Worm (Caenorhabditis elegans) whole organism, mixed stage, embryonic: ENCODE measurements around the gene C03A3.1.

ENCODE experiments used
- M03D4.4 ChIP-seq: sonication (generic microtip); optimal IDR thresholded peaks from 2 replicates; lab custom pipeline; 2017; ENCODE audit warnings: mild to moderate bottlenecking, missing genetic modification characterization, missing compliant biosample characterization
- bed-3 ChIP-seq: fragments of 200-800 bp; sonication (Bioruptor generic); optimal IDR thresholded peaks from 3 replicates; lab custom pipeline; 2018; ENCODE audit warnings: mild to moderate bottlenecking, missing genetic modification characterization, moderate library complexity, missing compliant biosample characterization
- blmp-1 ChIP-seq: fragments of 150-350 bp; optimal IDR thresholded peaks from 2 replicates; lab custom pipeline; 2014; ENCODE audit warnings: missing biosample characterization, missing genetic modification characterization
- ceh-39 ChIP-seq: fragments of 150-350 bp; optimal IDR thresholded peaks from 2 replicates; lab custom pipeline; 2014; ENCODE audit warnings: missing biosample characterization, missing genetic modification characterization
- ceh-43 ChIP-seq: fragments of 200-800 bp; sonication (Bioruptor generic); optimal IDR thresholded peaks from 2 replicates; lab custom pipeline; 2018; ENCODE audit warnings: mild to moderate bottlenecking, missing genetic modification characterization, moderate library complexity, missing compliant biosample characterization
- ceh-83 ChIP-seq: fragments of 200-800 bp; sonication (Bioruptor generic); optimal IDR thresholded peaks from 2 replicates; lab custom pipeline; 2018; ENCODE audit warnings: mild to moderate bottlenecking, missing genetic modification characterization, missing compliant biosample characterization
- ces-1 ChIP-seq: fragments of 150-350 bp; optimal IDR thresholded peaks from 2 replicates; lab custom pipeline; 2014; ENCODE audit warnings: missing biosample characterization, missing genetic modification reagents, missing genetic modification characterization
- cnd-1 ChIP-seq: fragments of 200-800 bp; sonication (Bioruptor generic); optimal IDR thresholded peaks from 2 replicates; lab custom pipeline; 2018; ENCODE audit warnings: mild to moderate bottlenecking, missing genetic modification characterization, missing compliant biosample characterization
- drap-1 ChIP-seq: fragments of 200-800 bp; sonication (Bioruptor generic); optimal IDR thresholded peaks from 3 replicates; lab custom pipeline; 2018; ENCODE audit warnings: mild to moderate bottlenecking, missing genetic modification characterization, missing compliant biosample characterization
- elt-1 ChIP-seq: sonication (generic microtip); optimal IDR thresholded peaks from 2 replicates; lab custom pipeline; 2017; ENCODE audit warnings: missing genetic modification characterization, mild to moderate bottlenecking, missing compliant biosample characterization, antibody characterized with exemption, moderate library complexity, borderline replicate concordance; ENCODE audit not compliant: insufficient read depth
- elt-3 ChIP-seq: fragments of 150-350 bp; optimal IDR thresholded peaks from 2 replicates; lab custom pipeline; 2014; ENCODE audit warnings: missing biosample characterization, missing genetic modification characterization
- flh-1 ChIP-seq: fragments of 200-800 bp; sonication (Bioruptor generic); optimal IDR thresholded peaks from 2 replicates; lab custom pipeline; 2018; ENCODE audit warnings: mild to moderate bottlenecking, missing genetic modification characterization, moderate library complexity, missing compliant biosample characterization
- ham-2 ChIP-seq: fragments of 200-800 bp; sonication (Bioruptor generic); optimal IDR thresholded peaks from 2 replicates; lab custom pipeline; 2018; ENCODE audit warnings: mild to moderate bottlenecking, missing genetic modification characterization, missing compliant biosample characterization
- hlh-1 ChIP-seq: fragments of 150-350 bp; optimal IDR thresholded peaks from 2 replicates; lab custom pipeline; 2014; ENCODE audit warnings: missing biosample characterization, missing genetic modification reagents, missing genetic modification characterization
- lin-13 ChIP-seq: fragments of 150-350 bp; optimal IDR thresholded peaks from 2 replicates; lab custom pipeline; 2014; ENCODE audit warnings: missing biosample characterization, missing genetic modification characterization
- lin-32 ChIP-seq: fragments of 200-800 bp; sonication (Bioruptor generic); optimal IDR thresholded peaks from 2 replicates; lab custom pipeline; 2018; ENCODE audit warnings: mild to moderate bottlenecking, missing genetic modification characterization, missing compliant biosample characterization
- lsy-2 ChIP-seq: fragments of 150-350 bp; optimal IDR thresholded peaks from 2 replicates; lab custom pipeline; 2014; ENCODE audit warnings: missing biosample characterization, missing genetic modification characterization
- mab-5 ChIP-seq: fragments of 150-350 bp; optimal IDR thresholded peaks from 2 replicates; lab custom pipeline; 2014; ENCODE audit warnings: missing biosample characterization, missing genetic modification characterization
- mep-1 ChIP-seq: fragments of 150-350 bp; optimal IDR thresholded peaks from 2 replicates; lab custom pipeline; 2017; ENCODE audit warnings: missing biosample characterization, missing genetic modification reagents, missing genetic modification characterization, inconsistent platforms
- mls-2 ChIP-seq: sonication (generic microtip); optimal IDR thresholded peaks from 2 replicates; lab custom pipeline; 2016; ENCODE audit warnings: mild to moderate bottlenecking, missing genetic modification characterization, moderate library complexity, missing compliant biosample characterization
- nhr-12 ChIP-seq: fragments of 150-350 bp; optimal IDR thresholded peaks from 2 replicates; lab custom pipeline; 2014; ENCODE audit warnings: missing biosample characterization, missing genetic modification characterization
- nhr-2 ChIP-seq: fragments of 150-350 bp; optimal IDR thresholded peaks from 2 replicates; lab custom pipeline; 2014; ENCODE audit warnings: missing biosample characterization, missing genetic modification characterization
- nhr-237 ChIP-seq: fragments of 150-350 bp; optimal IDR thresholded peaks from 2 replicates; lab custom pipeline; 2014; ENCODE audit warnings: missing biosample characterization, missing genetic modification characterization
- nhr-28 ChIP-seq: fragments of 150-350 bp; optimal IDR thresholded peaks from 2 replicates; lab custom pipeline; 2014; ENCODE audit warnings: missing biosample characterization, missing genetic modification characterization
- nhr-76 ChIP-seq: sonication (generic microtip); optimal IDR thresholded peaks from 2 replicates; lab custom pipeline; 2017; ENCODE audit warnings: missing biosample characterization, missing genetic modification characterization
- pha-4 ChIP-seq: fragments of 150-350 bp; optimal IDR thresholded peaks from 2 replicates; lab custom pipeline; 2018; ENCODE audit warnings: missing biosample characterization, missing genetic modification reagents, missing genetic modification characterization
- sem-2 ChIP-seq: fragments of 200-800 bp; sonication (Bioruptor generic); optimal IDR thresholded peaks from 2 replicates; lab custom pipeline; 2018; ENCODE audit warnings: mild to moderate bottlenecking, missing genetic modification characterization, missing compliant biosample characterization
- snpc-4 ChIP-seq: fragments of 150-350 bp; optimal IDR thresholded peaks from 2 replicates; lab custom pipeline; 2014; ENCODE audit warnings: missing biosample characterization, missing genetic modification characterization
- sptf-1 ChIP-seq: sonication (generic microtip); optimal IDR thresholded peaks from 2 replicates; lab custom pipeline; 2017; ENCODE audit warnings: mild to moderate bottlenecking, missing genetic modification characterization, moderate library complexity, missing compliant biosample characterization
- tbx-8 ChIP-seq: fragments of 200-800 bp; sonication (Bioruptor generic); optimal IDR thresholded peaks from 2 replicates; lab custom pipeline; 2018; ENCODE audit warnings: mild to moderate bottlenecking, missing genetic modification characterization, moderate library complexity, missing compliant biosample characterization
- unc-120 ChIP-seq: sonication (generic microtip); optimal IDR thresholded peaks from 2 replicates; lab custom pipeline; 2017; ENCODE audit warnings: missing genetic modification characterization, missing compliant biosample characterization; ENCODE audit not compliant: poor library complexity, severe bottlenecking
- unc-39 ChIP-seq: fragments of 150-350 bp; optimal IDR thresholded peaks from 2 replicates; lab custom pipeline; 2014; ENCODE audit warnings: missing biosample characterization, missing genetic modification characterization
- unc-62 ChIP-seq: fragments of 150-350 bp; optimal IDR thresholded peaks from 2 replicates; lab custom pipeline; 2014; ENCODE audit warnings: missing biosample characterization, missing genetic modification reagents, missing genetic modification characterization
- zip-8 ChIP-seq: fragments of 150-350 bp; optimal IDR thresholded peaks from 2 replicates; lab custom pipeline; 2014; ENCODE audit warnings: missing biosample characterization, missing genetic modification characterization
- ztf-11 ChIP-seq: fragments of 150-350 bp; optimal IDR thresholded peaks from 2 replicates; lab custom pipeline; 2014; ENCODE audit warnings: missing biosample characterization, missing genetic modification characterization

The C03A3.1 gene

ce11 chrX:11289925-11290324 is 32.8 kb downstream of the C03A3.1 start:
- TF ChIP-seq ceh-83 (GFP tag; lab: Kevin White, UChicago): no peak
- TF ChIP-seq unc-120 (tag; lab: Kevin White, UChicago): no peak
- no peak for TF ChIP-seq sem-2 (GFP tag; lab: Kevin White, UChicago)
- no peak for TF ChIP-seq drap-1 (GFP tag; lab: Kevin White, UChicago)

ce11 chrX:11290528-11290927 is 33.4 kb downstream of the C03A3.1 start:
- no peak for TF ChIP-seq elt-3 (tag; lab: Kevin White, UChicago)
- TF ChIP-seq ham-2 (GFP tag; lab: Kevin White, UChicago): no peak
- TF ChIP-seq bed-3 (GFP tag; lab: Kevin White, UChicago): no peak
- no peak for TF ChIP-seq nhr-2
- no peak for TF ChIP-seq zip-8
- no peak for TF ChIP-seq sem-2 (GFP tag; lab: Kevin White, UChicago)
- no peak for TF ChIP-seq ces-1
- TF ChIP-seq mls-2 (tag; lab: Kevin White, UChicago): no peak
- no peak for TF ChIP-seq blmp-1
- no peak for TF ChIP-seq ztf-11 (tag; lab: Kevin White, UChicago)
- no peak for TF ChIP-seq sptf-1
- TF ChIP-seq mab-5 (tag; lab: Kevin White, UChicago): no peak

ce11 chrX:11296683-11297365 is 39.7 kb downstream of the C03A3.1 start, which contains the start of gene inx-2:
inx-2 (minus strand) TSS chrX:11296733.
- TF ChIP-seq nhr-2 (peak; percentile 78), ceh-83 (GFP tag; lab: Kevin White, UChicago) (no peak), pha-4 (tag; lab: Kevin White, UChicago) (no peak), nhr-28 (tag; lab: Kevin White, UChicago) (no peak), tbx-8 (GFP tag; lab: Kevin White, UChicago) (no peak), lin-13 (tag; lab: Kevin White, UChicago) (no peak), lsy-2 (tag; lab: Kevin White, UChicago) (no peak), elt-1 (tag; lab: Kevin White, UChicago) (no peak), mep-1 (tag; lab: Kevin White, UChicago) (peak; percentile 12), unc-120 (tag; lab: Kevin White, UChicago) (no peak), ceh-43 (GFP tag; lab: Kevin White, UChicago) (no peak), lin-32 (GFP tag; lab: Kevin White, UChicago) (no peak), ceh-39 (tag; lab: Kevin White, UChicago) (peak; percentile 48), unc-62 (GFP tag; lab: Kevin White, UChicago) (no peak), hlh-1 (no peak), nhr-237 (tag; lab: Kevin White, UChicago) (no peak), mls-2 (tag; lab: Kevin White, UChicago) (peak; percentile 39), sem-2 (GFP tag; lab: Kevin White, UChicago) (no peak), cnd-1 (tag; lab: Kevin White, UChicago) (peak; percentile 26), ztf-11 (tag; lab: Kevin White, UChicago) (peak; percentile 10)

- TF ChIP-seq mab-5 (tag; lab: Kevin White, UChicago) (no peak), mls-2 (tag; lab: Kevin White, UChicago) (peak; percentile 48), nhr-28 (tag; lab: Kevin White, UChicago) (no peak), elt-1 (tag; lab: Kevin White, UChicago) (no peak), sem-2 (GFP tag; lab: Kevin White, UChicago) (no peak), lin-32 (GFP tag; lab: Kevin White, UChicago) (no peak), nhr-237 (tag; lab: Kevin White, UChicago) (no peak), ceh-83 (GFP tag; lab: Kevin White, UChicago) (no peak), bed-3 (GFP tag; lab: Kevin White, UChicago) (no peak), lin-13 (tag; lab: Kevin White, UChicago) (no peak), unc-39 (tag; lab: Kevin White, UChicago) (peak; percentile 15), ztf-11 (tag; lab: Kevin White, UChicago) (peak; percentile 49), cnd-1 (tag; lab: Kevin White, UChicago) (peak; percentile 29), sptf-1 (peak; percentile 66), elt-3 (tag; lab: Kevin White, UChicago) (no peak), unc-120 (tag; lab: Kevin White, UChicago) (peak; percentile 15), lsy-2 (tag; lab: Kevin White, UChicago) (peak; percentile 48), ceh-43 (GFP tag; lab: Kevin White, UChicago) (no peak), ces-1 (peak; percentile 46), pha-4 (tag; lab: Kevin White, UChicago) (peak; percentile 52), nhr-2 (no peak), mep-1 (tag; lab: Kevin White, UChicago) (peak; percentile 35), unc-62 (GFP tag; lab: Kevin White, UChicago) (peak; percentile 13), drap-1 (GFP tag; lab: Kevin White, UChicago) (peak; percentile 56), nhr-76 (tag; lab: Kevin White, UChicago) (no peak), blmp-1 (no peak), snpc-4 (tag; lab: Kevin White, UChicago) (no peak), ceh-39 (tag; lab: Kevin White, UChicago) (no peak), hlh-1 (peak; percentile 73), M03D4.4 (tag; lab: Kevin White, UChicago) (peak; percentile 72), zip-8 (no peak), nhr-12 (tag; lab: Kevin White, UChicago) (no peak), tbx-8 (GFP tag; lab: Kevin White, UChicago) (no peak), ham-2 (GFP tag; lab: Kevin White, UChicago) (no peak), flh-1 (GFP tag; lab: Kevin White, UChicago) (no peak)
These were observed 42.6 kb downstream of the C03A3.1 start, which contains the start of the genes snrp-40.1 and F08G12.3 for ce11 chrX:11299642-11300307. snrp-40.1 (minus strand) TSS chrX:11299784. F08G12.3 (plus strand) TSS chrX:11300257.
